Worm (Caenorhabditis elegans): ENCODE measurements around the gene F21C10.6.

ce11 chrV:9127773-9128172 is 3.5 kb downstream of the F21C10.6 start, which contains the start of gene F21C10.3:
- TF ChIP-seq arid-1 (GFP tag; conservative IDR thresholded peaks at IDR 0.05) (no peak), ztf-11 (tag; optimal IDR thresholded peaks at IDR 0.05) (no peak), egl-27 (tag; optimal IDR thresholded peaks at IDR 0.05) (no peak), fos-1 (tag; optimal IDR thresholded peaks at IDR 0.05) (no peak), R02D3.7 (tag; optimal IDR thresholded peaks at IDR 0.05) (no peak), cey-2 (tag; optimal IDR thresholded peaks at IDR 0.05; ENCODE audit: borderline replicate concordance, insufficient read depth) (no peak), zag-1 (tag; optimal IDR thresholded peaks at IDR 0.05) (no peak), hlh-11 (tag; optimal IDR thresholded peaks at IDR 0.05) (no peak), unc-62 (GFP tag; optimal IDR thresholded peaks at IDR 0.05 in 1 of 2) (no peak), unc-62 (tag; optimal IDR thresholded peaks at IDR 0.05) (no peak), lin-13 (GFP tag; optimal IDR thresholded peaks at IDR 0.05) (no peak), nhr-28 (tag; optimal IDR thresholded peaks at IDR 0.05) (no peak)
